Fruit fly (Drosophila melanogaster): ENCODE measurements around the gene Coprox.

DNA sequence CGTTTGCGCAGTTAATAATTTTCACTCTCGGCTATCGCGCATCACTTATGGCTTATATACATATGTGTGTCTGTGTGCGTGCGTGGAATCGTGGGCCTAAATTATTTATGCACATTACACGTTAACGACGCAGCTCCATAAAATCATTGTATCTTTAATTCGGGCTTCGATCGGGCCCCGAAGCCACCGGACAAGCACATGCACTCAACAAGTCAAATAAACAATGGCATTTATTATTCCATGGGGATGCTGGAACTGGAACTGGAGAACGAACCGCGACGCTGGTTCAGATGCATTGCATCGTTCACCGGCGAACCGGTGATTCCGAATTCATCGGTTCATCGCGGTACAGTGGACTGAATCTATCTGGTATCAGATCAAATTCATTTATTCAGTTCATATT is 15.7 kb upstream of the Coprox start, which contains the start of gene ihog:
- TF ChIP-seq CG11617 (GFP tag; optimal IDR thresholded peaks at IDR 0.05) (no peak), cic (GFP tag; optimal IDR thresholded peaks at IDR 0.05) (no peak), CG7101 (tag; optimal IDR thresholded peaks at IDR 0.05) (no peak), CG14711 (tag; optimal IDR thresholded peaks at IDR 0.05) (no peak), Clk (GFP tag; optimal IDR thresholded peaks at IDR 0.05) (no peak), CG33017 (tag; optimal IDR thresholded peaks at IDR 0.05) (no peak), kay (GFP tag; ENCODE audit: borderline replicate concordance) (no peak)
